Worm (Caenorhabditis elegans): ENCODE measurements around the gene cyp-33E2.

DNA sequence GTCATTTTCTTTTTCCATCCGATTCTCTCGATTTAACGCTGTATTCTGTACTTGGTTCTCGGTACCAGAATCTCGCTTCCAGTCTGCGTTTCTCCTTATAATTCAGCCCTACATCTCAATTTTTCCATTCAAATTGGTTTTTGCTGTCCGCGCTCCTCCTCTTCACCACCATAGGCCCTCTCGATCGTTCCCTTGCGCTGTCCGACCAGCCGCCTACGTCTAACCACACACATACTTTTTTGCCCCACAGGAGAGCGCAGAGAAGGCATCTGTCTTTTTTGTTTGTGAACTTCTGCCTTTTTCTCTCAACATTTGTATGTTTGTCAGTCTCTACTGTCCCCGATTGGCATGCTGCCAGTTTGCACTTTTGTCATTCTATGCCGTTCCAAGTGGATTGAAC lies 15.2 kb downstream of the cyp-33E2 start, which contains the start of gene F42A9.11:
- TF ChIP-seq ama-1 (optimal IDR thresholded peaks at IDR 0.05) (no peak), tra-4 (tag; optimal IDR thresholded peaks at IDR 0.05) (no peak)

Data from whole organism, early embryonic.